Worm (Caenorhabditis elegans) whole organism, L3 larva: ENCODE measurements around the gene str-108.

Experiments
- nfya-1 ChIP-seq: sonication (generic microtip); optimal IDR thresholded peaks from 2 replicates; lab custom pipeline; 2017; ENCODE audit warnings: missing genetic modification characterization, mild to moderate bottlenecking, missing compliant biosample characterization, antibody characterized with exemption, moderate library complexity; ENCODE audit not compliant: insufficient read depth
- tbx-2 ChIP-seq: sonication (generic microtip); optimal IDR thresholded peaks from 2 replicates; lab custom pipeline; 2016; ENCODE audit warnings: mild to moderate bottlenecking, missing genetic modification characterization, missing compliant biosample characterization

DNA sequence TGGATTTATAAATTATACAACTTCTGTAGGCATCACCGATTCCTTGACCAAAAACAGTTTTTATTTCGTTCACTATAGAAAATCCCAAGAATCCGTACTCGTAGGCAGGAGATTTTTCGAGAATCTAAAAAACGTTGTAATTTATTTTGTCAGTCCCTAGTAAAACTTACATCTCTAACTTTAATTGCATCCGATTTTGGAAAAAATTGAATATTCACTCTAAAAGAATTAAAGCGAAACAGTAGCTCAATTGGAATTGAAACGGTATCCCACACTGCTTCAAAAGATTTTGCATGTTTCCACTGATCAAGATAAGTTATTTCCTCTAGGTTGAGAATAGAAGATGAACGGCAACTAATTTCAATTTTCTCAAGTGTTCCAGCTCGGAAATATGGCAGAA is 34.8 kb upstream of the str-108 start, which contains the start of gene fbxa-142:
- TF ChIP-seq tbx-2 (tag; lab: Kevin White, UChicago) (no peak), nfya-1 (no peak)
